Fruit fly (Drosophila melanogaster): ENCODE data around the gene CG18547.

The CG18547 gene

dm6 chr3R:11967262-11968029 is 12.7 kb downstream of the CG18547 start, which contains the start of the genes CG12213 and GC1 (continued):
- TF ChIP-seq OdsH (GFP tag; optimal IDR thresholded peaks at IDR 0.05) = peak; percentile 17

- TF ChIP-seq fru (GFP tag; optimal IDR thresholded peaks at IDR 0.05) (no peak), OdsH (GFP tag; optimal IDR thresholded peaks at IDR 0.05) (no peak), Myc (optimal IDR thresholded peaks at IDR 0.05) (no peak), dsf (GFP tag; optimal IDR thresholded peaks at IDR 0.05; ENCODE audit: borderline replicate concordance) (no peak), Vsx2 (GFP tag; optimal IDR thresholded peaks at IDR 0.05; ENCODE audit: partially characterized antibody) (no peak), foxo (GFP tag; optimal IDR thresholded peaks at IDR 0.05) (no peak), lola (GFP tag; optimal IDR thresholded peaks at IDR 0.05) (no peak), pan (optimal IDR thresholded peaks at IDR 0.05) (no peak), Rel (GFP tag; optimal IDR thresholded peaks at IDR 0.05) (no peak), Rel (tag; optimal IDR thresholded peaks at IDR 0.05) (no peak), ey (GFP tag; optimal IDR thresholded peaks at IDR 0.05) (no peak), dl (GFP tag; optimal IDR thresholded peaks at IDR 0.05; ENCODE audit: insufficient read depth in 1 of 2, partially characterized antibody in 2 of 2) (no peak), psq (GFP tag; optimal IDR thresholded peaks at IDR 0.05) (no peak), Dfd (GFP tag; optimal IDR thresholded peaks at IDR 0.05) (no peak), HLH106 (tag; optimal IDR thresholded peaks at IDR 0.05) (no peak), rgr (GFP tag; optimal IDR thresholded peaks at IDR 0.05) (no peak), CG32264 (GFP tag; optimal IDR thresholded peaks at IDR 0.05) (no peak), brk (GFP tag; optimal IDR thresholded peaks at IDR 0.05) (no peak), Mio (GFP tag; optimal IDR thresholded peaks at IDR 0.05) (no peak), Dif (GFP tag; optimal IDR thresholded peaks at IDR 0.05; ENCODE audit: partially characterized antibody) (no peak), N (GFP tag; optimal IDR thresholded peaks at IDR 0.05) (no peak)
Observed at dm6 chr3R:11964000-11964399, 16.2 kb downstream of the CG18547 start.

DNA sequence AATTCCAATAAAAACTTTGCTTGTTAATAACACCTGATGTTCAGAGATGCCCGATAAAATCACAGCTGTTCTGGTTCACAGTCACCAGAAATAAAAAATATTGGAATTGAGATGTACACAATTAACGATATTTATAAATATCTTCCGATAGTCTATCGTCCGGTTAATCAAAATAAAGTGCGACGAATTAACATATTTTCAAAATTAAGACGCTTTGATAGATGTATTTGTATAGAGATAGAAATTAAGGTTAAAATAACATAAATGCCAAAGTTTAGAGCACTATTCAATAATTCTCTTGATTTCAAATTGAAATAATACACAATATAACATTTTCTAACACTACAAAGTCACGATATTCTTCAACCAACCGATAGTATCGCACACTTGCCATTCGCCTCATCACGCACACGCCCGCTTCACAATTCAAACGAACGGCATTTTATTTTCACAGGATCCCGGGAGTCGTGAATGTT is 17.4 kb downstream of the CG18547 start, which contains the start of the genes CG3281 and aurA:
Gene CG3281, minus strand, starts transcription at position 67 of the 476 bp plus-strand sequence.
Gene aurA, plus strand, starts transcription at position 386 of the 476 bp plus-strand sequence.
- TF ChIP-seq CG32264 (GFP tag; optimal IDR thresholded peaks at IDR 0.05) = peak; percentile 55
- TF ChIP-seq dsf (GFP tag; optimal IDR thresholded peaks at IDR 0.05; ENCODE audit: borderline replicate concordance) = peak; percentile 85
- TF ChIP-seq Rel (GFP tag; optimal IDR thresholded peaks at IDR 0.05) = no peak
- no peak for TF ChIP-seq Rel (tag; optimal IDR thresholded peaks at IDR 0.05)
- TF ChIP-seq CrebA (GFP tag; optimal IDR thresholded peaks at IDR 0.05; ENCODE audit: borderline replicate concordance) = no peak
- peak; percentile 86 for TF ChIP-seq Hnf4 (GFP tag; optimal IDR thresholded peaks at IDR 0.05)
- TF ChIP-seq ey (GFP tag; optimal IDR thresholded peaks at IDR 0.05) = peak; percentile 80
- TF ChIP-seq tai (GFP tag; optimal IDR thresholded peaks at IDR 0.05) = no peak
- peak; percentile 69 for TF ChIP-seq Myc (optimal IDR thresholded peaks at IDR 0.05)
- TF ChIP-seq Dif (GFP tag; optimal IDR thresholded peaks at IDR 0.05; ENCODE audit: partially characterized antibody) = no peak
- TF ChIP-seq sage (GFP tag; optimal IDR thresholded peaks at IDR 0.05) = no peak
- TF ChIP-seq sv (GFP tag; optimal IDR thresholded peaks at IDR 0.05) = peak; percentile 54
- TF ChIP-seq dmrt93B (GFP tag; optimal IDR thresholded peaks at IDR 0.05) = peak; percentile 65
- no peak for TF ChIP-seq N (GFP tag; optimal IDR thresholded peaks at IDR 0.05)
- peak; percentile 78 for TF ChIP-seq fru (GFP tag; optimal IDR thresholded peaks at IDR 0.05)
- TF ChIP-seq pan (optimal IDR thresholded peaks at IDR 0.05) = no peak
- peak; percentile 66 for TF ChIP-seq OdsH (GFP tag; optimal IDR thresholded peaks at IDR 0.05)
- TF ChIP-seq Dfd (GFP tag; optimal IDR thresholded peaks at IDR 0.05) = no peak
- TF ChIP-seq rgr (GFP tag; optimal IDR thresholded peaks at IDR 0.05) = peak; percentile 83
- TF ChIP-seq h (GFP tag; optimal IDR thresholded peaks at IDR 0.05) = peak; percentile 87
- TF ChIP-seq HLH106 (tag; optimal IDR thresholded peaks at IDR 0.05) = peak; percentile 81
- peak; percentile 74 for TF ChIP-seq GATAd (GFP tag; optimal IDR thresholded peaks at IDR 0.05)
- peak; percentile 91 for TF ChIP-seq Jra (GFP tag; optimal IDR thresholded peaks at IDR 0.05)
- no peak for TF ChIP-seq Mio (GFP tag; optimal IDR thresholded peaks at IDR 0.05)
- no peak for TF ChIP-seq Hr78 (GFP tag; optimal IDR thresholded peaks at IDR 0.05)
- TF ChIP-seq Hr83 (GFP tag; optimal IDR thresholded peaks at IDR 0.05; ENCODE audit: poor library complexity, severe bottlenecking) = peak; percentile 45
- no peak for TF ChIP-seq jim (GFP tag; optimal IDR thresholded peaks at IDR 0.05)
- TF ChIP-seq psq (GFP tag; optimal IDR thresholded peaks at IDR 0.05) = peak; percentile 59
- TF ChIP-seq foxo (GFP tag; optimal IDR thresholded peaks at IDR 0.05) = peak in 1 of 2 experiments; percentile 84
- TF ChIP-seq Sp1 (GFP tag; optimal IDR thresholded peaks at IDR 0.05) = peak; percentile 72
- TF ChIP-seq brk (GFP tag; optimal IDR thresholded peaks at IDR 0.05) = no peak
- TF ChIP-seq usp (GFP tag; optimal IDR thresholded peaks at IDR 0.05) = no peak
- no peak for TF ChIP-seq dl (GFP tag; optimal IDR thresholded peaks at IDR 0.05; ENCODE audit: insufficient read depth in 1 of 2, partially characterized antibody in 2 of 2)
- TF ChIP-seq Abd-B (GFP tag; optimal IDR thresholded peaks at IDR 0.05) = no peak
- peak; percentile 67 for TF ChIP-seq CG9705 (GFP tag; optimal IDR thresholded peaks at IDR 0.05)
- peak; percentile 73 for TF ChIP-seq br (GFP tag; optimal IDR thresholded peaks at IDR 0.05)
- TF ChIP-seq Vsx2 (GFP tag; optimal IDR thresholded peaks at IDR 0.05; ENCODE audit: partially characterized antibody) = no peak
- no peak for TF ChIP-seq lola (GFP tag; optimal IDR thresholded peaks at IDR 0.05)
- peak; percentile 94 for TF ChIP-seq woc (GFP tag; optimal IDR thresholded peaks at IDR 0.05)

Measured in whole organism, wandering third instar larva.